Fruit fly (Drosophila melanogaster) ovary, adult (tissue): ENCODE results near the gene TwdlF.

Experiments
- CG17801 ChIP-seq: fragments of 200-800 bp; optimal IDR thresholded peaks from 2 replicates; lab custom pipeline; 2019; ENCODE audit warnings: missing biosample characterization, mild to moderate bottlenecking, missing genetic modification characterization, moderate library complexity; ENCODE audit not compliant: partially characterized antibody

Gene TwdlF

DNA sequence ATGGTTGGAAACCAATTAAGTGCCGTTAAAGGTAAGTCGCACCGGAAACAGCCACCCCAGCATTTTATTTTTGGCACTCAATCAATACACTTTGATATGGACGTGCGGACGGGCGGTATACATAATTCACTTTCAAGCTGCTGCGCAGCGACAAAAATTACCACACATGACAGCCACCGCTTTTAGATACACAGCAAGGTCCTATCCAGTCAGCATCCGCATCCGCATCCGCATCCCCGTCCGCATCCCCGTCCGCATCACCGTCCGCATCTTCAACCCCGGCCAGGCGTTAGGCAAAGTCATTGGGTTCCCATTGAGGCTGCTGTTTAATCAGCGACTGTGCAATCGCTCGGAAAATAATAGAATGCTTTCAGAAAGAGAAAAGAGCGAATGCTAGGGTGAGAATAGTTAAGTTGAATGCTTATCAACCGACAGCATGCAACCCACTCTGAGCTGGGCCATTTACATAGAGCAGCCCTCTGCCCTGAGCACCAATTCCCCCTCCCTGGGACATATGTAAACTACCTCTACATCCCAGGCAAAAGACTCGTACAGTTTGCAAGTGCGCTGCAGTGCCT lies 37.6 kb downstream of the TwdlF start:
- TF ChIP-seq CG17801, result no peak

DNA sequence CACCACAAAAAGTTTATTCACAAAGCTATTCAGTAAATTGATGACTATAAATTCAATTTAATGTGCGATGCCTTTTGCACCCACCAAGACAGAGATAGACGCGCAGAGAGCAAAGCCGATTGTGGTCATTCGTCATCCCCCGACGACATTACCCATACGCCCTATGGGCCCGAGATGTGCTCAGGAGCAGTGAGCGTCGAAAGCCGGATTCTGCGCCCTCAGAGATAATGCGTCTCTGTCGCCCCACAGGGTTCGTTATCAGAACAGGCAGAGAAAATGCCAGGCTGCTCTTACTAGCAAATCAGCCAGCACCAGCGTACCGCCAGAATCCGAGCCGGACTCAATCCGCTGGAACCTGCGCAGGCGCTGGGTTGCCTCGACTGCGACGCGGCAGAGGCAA lies 44.5 kb downstream of the TwdlF start:
- TF ChIP-seq CG17801, result no peak

DNA sequence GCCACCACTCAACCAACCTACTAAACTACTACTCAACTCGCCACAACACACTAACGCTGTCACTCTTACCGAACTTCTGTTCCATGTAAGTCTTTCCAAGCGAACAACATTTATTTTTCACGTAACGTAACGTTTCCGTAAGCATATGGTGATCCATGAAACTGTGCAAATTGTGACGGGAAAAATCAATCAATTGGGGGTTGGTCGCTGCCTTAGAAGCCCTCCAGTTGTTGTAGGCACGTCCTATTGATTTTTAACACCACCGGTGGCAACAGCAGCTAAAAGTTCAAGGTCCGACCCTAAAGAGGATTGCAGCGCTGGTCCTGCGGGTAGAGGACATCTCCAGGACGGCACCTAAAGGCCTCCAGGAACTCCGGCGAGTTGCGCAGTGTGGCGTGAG lies 45.4 kb downstream of the TwdlF start:
- no peak for TF ChIP-seq CG17801

DNA sequence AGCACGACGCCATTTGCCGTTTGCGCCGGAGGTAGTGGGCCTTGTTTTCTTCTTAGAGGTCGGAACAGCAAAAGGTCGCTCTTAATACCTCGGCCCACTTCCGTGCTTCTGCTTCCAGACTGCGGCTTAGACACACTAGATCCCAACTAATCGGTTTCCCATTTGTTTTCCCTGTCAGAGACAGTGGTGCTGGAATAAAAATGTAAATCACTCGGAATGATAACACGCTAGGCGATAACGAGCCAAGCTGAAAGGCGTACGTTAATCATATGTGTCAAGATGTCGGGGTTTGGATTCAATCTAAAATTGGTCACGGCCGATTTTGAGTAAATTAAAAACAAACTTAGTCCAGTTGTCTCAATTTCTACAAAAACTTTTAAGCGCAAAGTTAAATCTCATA lies 47.9 kb downstream of the TwdlF start, which contains the start of gene Nepl11:
Nepl11 (minus strand) TSS at position 152 of the 400 bp plus-strand sequence.
- no peak for TF ChIP-seq CG17801
